Worm (Caenorhabditis elegans) whole organism, L1 larva: ENCODE results near the gene Y54G2A.52.

ENCODE experiments used
- C16A3.4 ChIP-seq: fragments of 150-350 bp; optimal IDR thresholded peaks from 2 replicates; lab custom pipeline; 2014; ENCODE audit warnings: missing biosample characterization, missing genetic modification characterization
- C34B4.2 ChIP-seq: sonication (generic microtip); optimal IDR thresholded peaks from 2 replicates; lab custom pipeline; 2017; ENCODE audit warnings: mild to moderate bottlenecking, missing genetic modification characterization, missing compliant biosample characterization
- ama-1 ChIP-seq: fragments of 150-350 bp; optimal IDR thresholded peaks from 2 replicates; lab custom pipeline; 2014
- blmp-1 ChIP-seq: fragments of 150-350 bp; optimal IDR thresholded peaks from 2 replicates; lab custom pipeline; 2014; ENCODE audit warnings: missing biosample characterization, missing genetic modification characterization
- ceh-82 ChIP-seq, 3 experiments: fragments of 150-350 bp in 1 of 3; sonication (generic microtip) in 2 of 3; optimal IDR thresholded peaks; 2 replicates each; lab custom pipeline; 2014 to 2017; ENCODE audit warnings: missing biosample characterization in 3 of 3, missing genetic modification characterization in 3 of 3
- dsc-1 ChIP-seq: sonication (generic microtip); optimal IDR thresholded peaks from 2 replicates; lab custom pipeline; 2016; ENCODE audit warnings: mild to moderate bottlenecking, missing genetic modification characterization, missing compliant biosample characterization
- efl-1 ChIP-seq, 4 experiments: fragments of 150-350 bp; optimal IDR thresholded peaks in 3 of 4; peaks in 1 of 4; 1 replicate in 1 of 4; 2 replicates in 3 of 4; lab custom pipeline; 2014; ENCODE audit warnings: missing biosample characterization in 2 of 4, missing genetic modification characterization in 2 of 4, missing genetic modification reagents in 2 of 4
- egl-27 ChIP-seq, 2 experiments: fragments of 150-350 bp in 1 of 2; sonication (generic microtip); optimal IDR thresholded peaks; 3 replicates each; lab custom pipeline; 2017 to 2018; ENCODE audit warnings: missing biosample characterization in 2 of 2, missing genetic modification characterization in 2 of 2, missing genetic modification reagents in 2 of 2
- elt-2 ChIP-seq: sonication (generic microtip); optimal IDR thresholded peaks from 2 replicates; lab custom pipeline; 2016; ENCODE audit warnings: missing genetic modification characterization, mild to moderate bottlenecking, inconsistent platforms, missing compliant biosample characterization, missing genetic modification reagents
- ets-5 ChIP-seq: fragments of 200-800 bp; sonication (Bioruptor generic); IDR thresholded peaks from 2 replicates; pipeline ENCODE4 v1.3.6; 2022; ENCODE audit warnings: missing genetic modification characterization, missing compliant biosample characterization
- fkh-10 ChIP-seq: sonication (generic microtip); optimal IDR thresholded peaks from 2 replicates; lab custom pipeline; 2017; ENCODE audit warnings: missing biosample characterization, missing genetic modification reagents, missing genetic modification characterization
- irx-1 ChIP-seq: sonication (generic microtip); optimal IDR thresholded peaks from 2 replicates; lab custom pipeline; 2016; ENCODE audit warnings: missing genetic modification characterization, missing compliant biosample characterization
- isw-1 ChIP-seq: fragments of 200-800 bp; sonication (Bioruptor generic); IDR thresholded peaks from 2 replicates; pipeline ENCODE4 v1.3.6; 2022; ENCODE audit warnings: missing genetic modification characterization, missing compliant biosample characterization
- jun-1 ChIP-seq: fragments of 150-350 bp; optimal IDR thresholded peaks from 2 replicates; lab custom pipeline; 2014; ENCODE audit warnings: missing biosample characterization, missing genetic modification reagents, missing genetic modification characterization
- lin-14 ChIP-seq: fragments of 200-800 bp; sonication (Bioruptor generic); optimal IDR thresholded peaks from 2 replicates; lab custom pipeline; 2018; ENCODE audit warnings: mild to moderate bottlenecking, missing genetic modification characterization, moderate library complexity, missing compliant biosample characterization
- lsy-2 ChIP-seq, 2 experiments: fragments of 150-350 bp; optimal IDR thresholded peaks; 2 replicates each; lab custom pipeline; 2014; ENCODE audit warnings: missing biosample characterization in 2 of 2, missing genetic modification characterization in 2 of 2
- mdl-1 ChIP-seq, 2 experiments: fragments of 150-350 bp; optimal IDR thresholded peaks; 2 replicates each; lab custom pipeline; 2014 to 2017; ENCODE audit warnings: missing biosample characterization in 2 of 2, missing genetic modification characterization in 2 of 2, inconsistent platforms in 1 of 2
- mef-2 ChIP-seq: fragments of 150-350 bp; optimal IDR thresholded peaks from 2 replicates; lab custom pipeline; 2014; ENCODE audit warnings: missing biosample characterization, missing genetic modification characterization
- nhr-12 ChIP-seq: sonication (generic microtip); optimal IDR thresholded peaks from 2 replicates; lab custom pipeline; 2017; ENCODE audit warnings: missing biosample characterization, missing genetic modification characterization
- nhr-20 ChIP-seq: sonication (generic microtip); optimal IDR thresholded peaks from 2 replicates; lab custom pipeline; 2016; ENCODE audit warnings: mild to moderate bottlenecking, missing genetic modification characterization, missing compliant biosample characterization
- nhr-237 ChIP-seq: fragments of 150-350 bp; optimal IDR thresholded peaks from 2 replicates; lab custom pipeline; 2014; ENCODE audit warnings: missing biosample characterization, missing genetic modification characterization
- nhr-28 ChIP-seq: fragments of 150-350 bp; optimal IDR thresholded peaks from 2 replicates; lab custom pipeline; 2014; ENCODE audit warnings: missing biosample characterization, missing genetic modification characterization
- nhr-90 ChIP-seq: sonication (generic microtip); optimal IDR thresholded peaks from 2 replicates; lab custom pipeline; 2016; ENCODE audit warnings: mild to moderate bottlenecking, missing genetic modification characterization, missing compliant biosample characterization; ENCODE audit not compliant: poor library complexity
- pag-3 ChIP-seq: sonication (generic microtip); optimal IDR thresholded peaks from 2 replicates; lab custom pipeline; 2017; ENCODE audit warnings: missing genetic modification characterization, mild to moderate bottlenecking, missing compliant biosample characterization, antibody characterized with exemption, borderline replicate concordance; ENCODE audit not compliant: insufficient read depth
- skn-1 ChIP-seq: fragments of 150-350 bp; optimal IDR thresholded peaks from 2 replicates; lab custom pipeline; 2014; ENCODE audit warnings: missing biosample characterization, missing genetic modification characterization
- snu-23 ChIP-seq: sonication (generic microtip); optimal IDR thresholded peaks from 2 replicates; lab custom pipeline; 2016; ENCODE audit warnings: missing genetic modification characterization, missing compliant biosample characterization
- sptf-1 ChIP-seq: fragments of 150-350 bp; optimal IDR thresholded peaks from 2 replicates; lab custom pipeline; 2014; ENCODE audit warnings: missing biosample characterization, missing genetic modification characterization
- swsn-7 ChIP-seq: sonication (generic microtip); optimal IDR thresholded peaks from 2 replicates; lab custom pipeline; 2016; ENCODE audit warnings: missing genetic modification characterization, missing compliant biosample characterization
- tbx-2 ChIP-seq: sonication (generic microtip); optimal IDR thresholded peaks from 2 replicates; lab custom pipeline; 2016; ENCODE audit warnings: missing genetic modification characterization, missing compliant biosample characterization
- unc-62 ChIP-seq: fragments of 150-350 bp; optimal IDR thresholded peaks from 2 replicates; lab custom pipeline; 2014; ENCODE audit warnings: missing biosample characterization, missing genetic modification reagents, missing genetic modification characterization
- unc-98 ChIP-seq: fragments of 200-800 bp; sonication (Bioruptor generic); IDR thresholded peaks from 2 replicates; pipeline ENCODE4 v1.3.6; 2022; ENCODE audit warnings: missing genetic modification characterization, missing compliant biosample characterization
- vab-15 ChIP-seq: sonication (generic microtip); optimal IDR thresholded peaks from 2 replicates; lab custom pipeline; 2017; ENCODE audit warnings: missing genotype, mild to moderate bottlenecking, missing genetic modification characterization, missing compliant biosample characterization
- ztf-4 ChIP-seq: fragments of 150-350 bp; optimal IDR thresholded peaks from 2 replicates; lab custom pipeline; 2014; ENCODE audit warnings: missing biosample characterization, missing genetic modification characterization

Y54G2A.52 gene

ce11 chrIV:2770067-2770466 is 28.4 kb downstream of the Y54G2A.52 start:
- TF ChIP-seq efl-1 (optimal IDR thresholded peaks at IDR 0.05; lab: Kevin White, UChicago): no peak
- TF ChIP-seq efl-1 (GFP tag; optimal IDR thresholded peaks at IDR 0.05 in 1 of 2; lab: Kevin White, UChicago): peak in 1 of 2 experiments; percentile 27
- TF ChIP-seq nhr-12 (tag; lab: Kevin White, UChicago): no peak
- no peak for TF ChIP-seq nhr-90 (tag; lab: Kevin White, UChicago)

ce11 chrIV:2765048-2765708 is 33.3 kb downstream of the Y54G2A.52 start:
- TF ChIP-seq ztf-4 (peak; percentile 6), lsy-2 (tag; optimal IDR thresholded peaks at IDR 0.05; lab: Kevin White, UChicago) (peak in 1 of 2 experiments; percentile 14), dsc-1 (tag; lab: Kevin White, UChicago) (no peak), efl-1 (optimal IDR thresholded peaks at IDR 0.05; lab: Kevin White, UChicago) (no peak), efl-1 (GFP tag; optimal IDR thresholded peaks at IDR 0.05 in 1 of 2; lab: Kevin White, UChicago) (peak in 1 of 2 experiments; percentile 67), ama-1 (lab: Kevin White, UChicago) (peak; percentile 39)

ce11 chrIV:2764160-2764559 is 34.3 kb downstream of the Y54G2A.52 start:
- TF ChIP-seq swsn-7 (tag; lab: Kevin White, UChicago): no peak
- no peak for TF ChIP-seq C34B4.2 (tag; lab: Kevin White, UChicago)
- no peak for TF ChIP-seq blmp-1 (tag; lab: Kevin White, UChicago)
- no peak for TF ChIP-seq unc-98 (GFP tag; lab: Robert Waterston, UW)
- no peak for TF ChIP-seq unc-62 (GFP tag; lab: Kevin White, UChicago)
- no peak for TF ChIP-seq egl-27 (tag; optimal IDR thresholded peaks at IDR 0.05; lab: Kevin White, UChicago)
- no peak for TF ChIP-seq isw-1 (GFP tag; lab: Robert Waterston, UW)

- TF ChIP-seq snu-23 (GFP tag; lab: Kevin White, UChicago): no peak
- no peak for TF ChIP-seq mef-2 (tag; lab: Kevin White, UChicago)
- no peak for TF ChIP-seq vab-15
- TF ChIP-seq fkh-10 (GFP tag; lab: Kevin White, UChicago): no peak
- TF ChIP-seq tbx-2 (tag; lab: Kevin White, UChicago): no peak
- no peak for TF ChIP-seq nhr-237
- no peak for TF ChIP-seq nhr-20 (tag; lab: Kevin White, UChicago)
Measured at ce11 chrIV:2762380-2762779, 36.1 kb downstream of the Y54G2A.52 start, which contains the start of gene Y54G2A.77. TSS of gene Y54G2A.77 (plus strand) at chrIV:2762680.

ce11 chrIV:2761477-2761876 is 37.0 kb downstream of the Y54G2A.52 start:
- TF ChIP-seq jun-1: no peak
- no peak for TF ChIP-seq swsn-7 (tag; lab: Kevin White, UChicago)
- TF ChIP-seq mdl-1 (tag; optimal IDR thresholded peaks at IDR 0.05; lab: Kevin White, UChicago): no peak
- no peak for TF ChIP-seq ceh-82 (tag; optimal IDR thresholded peaks at IDR 0.05; lab: Kevin White, UChicago)
- no peak for TF ChIP-seq skn-1 (tag; lab: Kevin White, UChicago)
- no peak for TF ChIP-seq dsc-1 (tag; lab: Kevin White, UChicago)
- no peak for TF ChIP-seq mef-2 (tag; lab: Kevin White, UChicago)
- no peak for TF ChIP-seq sptf-1 (tag; lab: Kevin White, UChicago)
- TF ChIP-seq lin-14 (GFP tag; lab: Kevin White, UChicago): no peak
- no peak for TF ChIP-seq C16A3.4 (tag; lab: Kevin White, UChicago)
- no peak for TF ChIP-seq ets-5 (GFP tag; lab: Robert Waterston, UW)
- TF ChIP-seq irx-1: no peak
- TF ChIP-seq elt-2 (tag; lab: Kevin White, UChicago): no peak
- TF ChIP-seq nhr-28 (tag; lab: Kevin White, UChicago): no peak
- no peak for TF ChIP-seq egl-27 (tag; optimal IDR thresholded peaks at IDR 0.05; lab: Kevin White, UChicago)
- no peak for TF ChIP-seq pag-3
- TF ChIP-seq snu-23 (GFP tag; lab: Kevin White, UChicago): no peak
